Fruit fly (Drosophila melanogaster): ENCODE results near the gene CG13385.

Gene CG13385

dm6 chr2L:8403286-8404270 lies 7.1 kb downstream of the CG13385 start, which contains the start of gene emb:
TSS of gene emb (plus strand) at chr2L:8403573.
- TF ChIP-seq CG10348 (GFP tag; IDR thresholded peaks at IDR 0.05) (no peak), CG8159 (tag; optimal IDR thresholded peaks at IDR 0.05) (peak; percentile 49), CG34367 (tag; optimal IDR thresholded peaks at IDR 0.05) (peak; percentile 39), CG14655 (GFP tag; optimal IDR thresholded peaks at IDR 0.05) (no peak), D1 (tag; optimal IDR thresholded peaks at IDR 0.05) (no peak), CG12605 (GFP tag; IDR thresholded peaks at IDR 0.05) (peak; percentile 73; the same call in 1 of the 2 replicates), CG32121 (GFP tag; IDR thresholded peaks at IDR 0.05) (peak; percentile 49; the same call in 1 of the 2 replicates), Ets98B (GFP tag; IDR thresholded peaks at IDR 0.05) (0 out of 2 replicates have a peak, but pooled peaks have one; percentile 36), gl (tag; optimal IDR thresholded peaks at IDR 0.05) (peak; percentile 74), CG15710 (tag; optimal IDR thresholded peaks at IDR 0.05) (peak; percentile 35), CG9948 (tag; optimal IDR thresholded peaks at IDR 0.05) (peak; percentile 12), Pif1A (GFP tag; optimal IDR thresholded peaks at IDR 0.05) (no peak), Snoo (tag; optimal IDR thresholded peaks at IDR 0.05) (peak; percentile 41), rn (GFP tag; IDR thresholded peaks at IDR 0.05) (peak; percentile 24; the same call in 1 of the 2 replicates), CG4496 (GFP tag; IDR thresholded peaks at IDR 0.05) (peak; percentile 72), Pif1B (GFP tag; optimal IDR thresholded peaks at IDR 0.05) (no peak), fd96Ca (GFP tag; IDR thresholded peaks at IDR 0.05) (peak; percentile 50), EcR (GFP tag; optimal IDR thresholded peaks at IDR 0.05) (peak; percentile 11), CG17806 (tag; optimal IDR thresholded peaks at IDR 0.05) (peak; percentile 3)

- TF ChIP-seq CG14655 (GFP tag; optimal IDR thresholded peaks at IDR 0.05) (no peak), EcR (GFP tag; optimal IDR thresholded peaks at IDR 0.05) (peak; percentile 57)
Measured at dm6 chr2L:8411530-8411929, 15.1 kb downstream of the CG13385 start, which contains the start of gene Naglu. TSS of gene Naglu (minus strand) at chr2L:8411868.

dm6 chr2L:8414887-8415883 lies 18.7 kb downstream of the CG13385 start, which contains the start of the genes CG13398 and Akap200:
TSS of gene CG13398 (minus strand) at chr2L:8415256.
TSS of gene Akap200 (plus strand) at chr2L:8415690.
- no peak for TF ChIP-seq CG10348 (GFP tag; IDR thresholded peaks at IDR 0.05)
- TF ChIP-seq CG8301 (tag; optimal IDR thresholded peaks at IDR 0.05), result no peak
- TF ChIP-seq CG12605 (GFP tag; IDR thresholded peaks at IDR 0.05), result no peak
- TF ChIP-seq CG32121 (GFP tag; IDR thresholded peaks at IDR 0.05), result peak; percentile 44; the same call in 1 of the 2 replicates
- TF ChIP-seq CG4496 (GFP tag; IDR thresholded peaks at IDR 0.05), result 0 out of 3 replicates have a peak, but pooled peaks have one; percentile 15
- TF ChIP-seq fd96Ca (GFP tag; IDR thresholded peaks at IDR 0.05), result peak; percentile 25; the same call in 1 of the 3 replicates
- TF ChIP-seq Snoo (tag; optimal IDR thresholded peaks at IDR 0.05), result no peak
- TF ChIP-seq Ets98B (GFP tag; IDR thresholded peaks at IDR 0.05), result peak; percentile 35
- TF ChIP-seq CG14655 (GFP tag; optimal IDR thresholded peaks at IDR 0.05), result no peak
- no peak for TF ChIP-seq CG13204 (GFP tag; optimal IDR thresholded peaks at IDR 0.05)
- TF ChIP-seq CG8159 (tag; optimal IDR thresholded peaks at IDR 0.05), result peak; percentile 57
- TF ChIP-seq Pif1A (GFP tag; optimal IDR thresholded peaks at IDR 0.05), result no peak
- no peak for TF ChIP-seq rn (GFP tag; IDR thresholded peaks at IDR 0.05)
- TF ChIP-seq Pif1B (GFP tag; optimal IDR thresholded peaks at IDR 0.05), result peak; percentile 44
- peak; percentile 39 for TF ChIP-seq D1 (tag; optimal IDR thresholded peaks at IDR 0.05)
- peak; percentile 28 for TF ChIP-seq CG15710 (tag; optimal IDR thresholded peaks at IDR 0.05)
- TF ChIP-seq CG9948 (tag; optimal IDR thresholded peaks at IDR 0.05), result peak; percentile 28

dm6 chr2L:8416350-8417046 lies 20.0 kb downstream of the CG13385 start:
- TF ChIP-seq CG10348 (GFP tag; IDR thresholded peaks at IDR 0.05), result no peak
- peak; percentile 30; the same call in 1 of the 2 replicates for TF ChIP-seq Ets98B (GFP tag; IDR thresholded peaks at IDR 0.05)
- TF ChIP-seq CG8301 (tag; optimal IDR thresholded peaks at IDR 0.05), result peak; percentile 59
- peak; percentile 19; the same call in 1 of the 2 replicates for TF ChIP-seq CG32121 (GFP tag; IDR thresholded peaks at IDR 0.05)
- TF ChIP-seq CG17806 (tag; optimal IDR thresholded peaks at IDR 0.05), result peak; percentile 65
- peak; percentile 82 for TF ChIP-seq Pif1A (GFP tag; optimal IDR thresholded peaks at IDR 0.05)
- peak; percentile 65 for TF ChIP-seq CG4496 (GFP tag; IDR thresholded peaks at IDR 0.05)
- TF ChIP-seq fd96Ca (GFP tag; IDR thresholded peaks at IDR 0.05), result 0 out of 3 replicates have a peak, but pooled peaks have one; percentile 62
- TF ChIP-seq CG14655 (GFP tag; optimal IDR thresholded peaks at IDR 0.05), result peak; percentile 72
- peak; percentile 69 for TF ChIP-seq Snoo (tag; optimal IDR thresholded peaks at IDR 0.05)
- no peak for TF ChIP-seq rn (GFP tag; IDR thresholded peaks at IDR 0.05)
- peak; percentile 68 for TF ChIP-seq Pif1B (GFP tag; optimal IDR thresholded peaks at IDR 0.05)
- peak; percentile 61 for TF ChIP-seq gl (tag; optimal IDR thresholded peaks at IDR 0.05)
- peak; percentile 66 for TF ChIP-seq CG13204 (GFP tag; optimal IDR thresholded peaks at IDR 0.05)
- TF ChIP-seq CG12605 (GFP tag; IDR thresholded peaks at IDR 0.05), result peak; percentile 35; the same call in 1 of the 2 replicates
- TF ChIP-seq CG15710 (tag; optimal IDR thresholded peaks at IDR 0.05), result peak; percentile 60
- peak; percentile 97 for TF ChIP-seq EcR (GFP tag; optimal IDR thresholded peaks at IDR 0.05)
- TF ChIP-seq CG9948 (tag; optimal IDR thresholded peaks at IDR 0.05), result peak; percentile 65
- peak; percentile 69 for TF ChIP-seq CG8159 (tag; optimal IDR thresholded peaks at IDR 0.05)
- TF ChIP-seq CG34367 (tag; optimal IDR thresholded peaks at IDR 0.05), result peak; percentile 61
- TF ChIP-seq D1 (tag; optimal IDR thresholded peaks at IDR 0.05), result peak; percentile 0

Measured in whole organism, pupa.